Worm (Caenorhabditis elegans) whole organism, dauer: ENCODE results near the gene R10E8.2.
"Not testable (repeated sequence)": the region's sequence is repeated elsewhere in the genome, so short reads cannot be mapped to it uniquely, and the experiment has no call there.

Experiments used
- unc-62 ChIP-seq: sonication (generic microtip); optimal IDR thresholded peaks from 2 replicates; lab custom pipeline; 2017; ENCODE audit warnings: missing biosample characterization, missing genetic modification reagents, missing genetic modification characterization

Gene R10E8.2

ce11 chrV:18253494-18253893 lies at the start of gene R10E8.2:
R10E8.2 (plus strand) TSS chrV:18253794.
- TF ChIP-seq unc-62 = no peak

- TF ChIP-seq unc-62 = no peak
Measured at ce11 chrV:18209071-18209470, 44.5 kb upstream of the R10E8.2 start, which contains the start of gene F16H6.7. F16H6.7 (minus strand) TSS chrV:18209171.

- no peak for TF ChIP-seq unc-62
Measured at ce11 chrV:18212848-18213247, 40.7 kb upstream of the R10E8.2 start.

- TF ChIP-seq unc-62 = not testable (repeated sequence)
Measured at ce11 chrV:18216175-18216574, 37.4 kb upstream of the R10E8.2 start, which contains the start of gene F16H6.8. F16H6.8 (minus strand) TSS chrV:18216275.

ce11 chrV:18216784-18217183 lies 36.8 kb upstream of the R10E8.2 start, which contains the start of gene F16H6.9:
F16H6.9 (plus strand) TSS chrV:18217084.
- not testable (repeated sequence) for TF ChIP-seq unc-62

ce11 chrV:18224353-18224752 lies 29.2 kb upstream of the R10E8.2 start, which contains the start of gene F16H6.10:
F16H6.10 (minus strand) TSS chrV:18224453.
- no peak for TF ChIP-seq unc-62

- TF ChIP-seq unc-62 = no peak
Measured at ce11 chrV:18235808-18236207, 17.8 kb upstream of the R10E8.2 start.

ce11 chrV:18236714-18237288 lies 16.8 kb upstream of the R10E8.2 start, which contains the start of gene R10E8.3:
R10E8.3 (minus strand) TSS chrV:18236764.
- no peak for TF ChIP-seq unc-62

ce11 chrV:18241328-18241727 lies 12.3 kb upstream of the R10E8.2 start, which contains the start of gene R10E8.8:
R10E8.8 (minus strand) TSS chrV:18241670.
- TF ChIP-seq unc-62 = no peak

- no peak for TF ChIP-seq unc-62
Measured at ce11 chrV:18243227-18243626, 10.4 kb upstream of the R10E8.2 start.

ce11 chrV:18244408-18244807 lies 9.2 kb upstream of the R10E8.2 start:
- TF ChIP-seq unc-62 = no peak

- no peak for TF ChIP-seq unc-62
Measured at ce11 chrV:18246077-18246476, 7.5 kb upstream of the R10E8.2 start.

ce11 chrV:18252239-18252638 lies 1.4 kb upstream of the R10E8.2 start, which contains the start of gene R10E8.1:
R10E8.1 (minus strand) TSS chrV:18252416.
- TF ChIP-seq unc-62 = no peak

- no peak for TF ChIP-seq unc-62
Measured at ce11 chrV:18254483-18254882, 889 bp downstream of the R10E8.2 start, which contains the start of gene R10E8.5. R10E8.5 (plus strand) TSS chrV:18254783.

- no peak for TF ChIP-seq unc-62
Measured at ce11 chrV:18265514-18265913, 11.9 kb downstream of the R10E8.2 start.

ce11 chrV:18266238-18266637 lies 12.6 kb downstream of the R10E8.2 start, which contains the start of gene R10E8.6:
R10E8.6 (minus strand) TSS chrV:18266391.
- TF ChIP-seq unc-62 = no peak

ce11 chrV:18268744-18269143 lies 15.2 kb downstream of the R10E8.2 start, which contains the start of gene fbxa-213:
fbxa-213 (minus strand) TSS chrV:18268844.
- TF ChIP-seq unc-62 = no peak

ce11 chrV:18269885-18270284 lies 16.3 kb downstream of the R10E8.2 start, which contains the start of gene skr-6:
skr-6 (minus strand) TSS chrV:18269985.
- no peak for TF ChIP-seq unc-62
